Worm (Caenorhabditis elegans): ENCODE measurements around the gene F53F4.15.
A peak's percentile ranks its signal among the peaks of the same experiment; 100 is the strongest.

The F53F4.15 gene

DNA sequence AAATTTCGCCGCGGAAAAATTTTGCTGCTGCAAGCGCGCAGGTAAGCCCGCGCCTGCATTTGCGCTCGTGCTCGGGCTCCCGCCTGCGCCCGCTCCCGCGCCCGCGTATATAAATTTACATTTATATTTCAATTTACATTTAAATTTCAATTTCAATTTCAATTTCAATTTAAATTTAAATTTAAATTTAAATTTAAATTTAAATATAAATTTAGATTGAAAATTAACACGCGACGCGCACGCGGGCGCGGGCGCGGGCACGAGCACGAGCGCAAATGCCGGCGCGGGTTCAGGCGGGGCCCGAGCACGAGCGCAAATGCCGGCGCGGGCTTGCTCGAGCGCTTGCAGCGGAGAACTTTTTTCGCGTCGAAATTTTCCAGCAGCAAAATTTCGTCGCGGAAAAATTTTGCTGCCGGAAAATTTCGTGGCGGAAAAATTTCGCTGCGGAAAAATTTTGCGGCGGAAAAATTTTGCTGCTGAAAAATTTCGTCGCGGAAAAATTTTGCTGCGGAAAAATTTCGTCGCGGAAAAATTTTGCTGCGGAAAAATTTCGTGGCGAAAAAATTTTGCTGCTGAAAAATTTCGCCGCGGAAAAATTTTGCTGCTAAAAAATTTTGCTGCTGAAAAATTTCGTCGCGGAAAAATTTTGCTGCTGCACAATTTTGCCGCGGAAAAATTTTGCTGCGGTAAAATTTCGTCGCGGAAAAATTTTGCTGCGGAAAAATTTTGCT, 25.2 kb downstream of the F53F4.15 start:
- no peak for TF ChIP-seq W03F9.2 (tag; optimal IDR thresholded peaks at IDR 0.05)
- no peak for TF ChIP-seq dao-5 (tag; optimal IDR thresholded peaks at IDR 0.05)
- no peak for TF ChIP-seq him-1 (tag; optimal IDR thresholded peaks at IDR 0.05)

ce11 chrV:13647185-13647584, 26.4 kb downstream of the F53F4.15 start:
- TF ChIP-seq dao-5 (tag; optimal IDR thresholded peaks at IDR 0.05) (no peak), him-1 (tag; optimal IDR thresholded peaks at IDR 0.05) (no peak)

- no peak for TF ChIP-seq W03F9.2 (tag; optimal IDR thresholded peaks at IDR 0.05)
- no peak for TF ChIP-seq dao-5 (tag; optimal IDR thresholded peaks at IDR 0.05)
- TF ChIP-seq him-1 (tag; optimal IDR thresholded peaks at IDR 0.05), result no peak
Measured at ce11 chrV:13647617-13648016, 26.8 kb downstream of the F53F4.15 start.

ce11 chrV:13649730-13650349, 29.1 kb downstream of the F53F4.15 start, which contains the start of gene H37A05.4:
Gene H37A05.4, minus strand, starts transcription at chrV:13649780.
- peak; percentile 7 for TF ChIP-seq dao-5 (tag; optimal IDR thresholded peaks at IDR 0.05)
- no peak for TF ChIP-seq W03F9.2 (tag; optimal IDR thresholded peaks at IDR 0.05)
- no peak for TF ChIP-seq him-1 (tag; optimal IDR thresholded peaks at IDR 0.05)

DNA sequence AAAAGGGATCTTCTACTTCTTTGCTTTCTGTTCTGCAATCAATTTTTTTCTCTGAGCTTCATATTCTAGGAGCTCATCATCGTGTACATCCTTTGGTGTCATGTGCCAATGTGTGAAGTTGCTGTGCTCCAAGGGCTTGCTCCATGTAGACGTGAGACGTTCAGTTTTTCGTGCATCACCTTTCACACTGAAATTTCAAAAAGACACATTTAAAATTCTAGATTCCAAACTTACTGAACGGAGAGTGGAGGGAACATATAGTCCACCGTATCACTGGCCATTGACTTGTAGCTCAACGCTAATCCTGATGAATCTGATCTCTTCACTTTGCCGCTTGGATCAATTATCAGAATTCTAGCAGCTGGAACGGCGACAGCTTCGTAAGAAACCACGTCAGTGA, 30.0 kb downstream of the F53F4.15 start:
- no peak for TF ChIP-seq dao-5 (tag; optimal IDR thresholded peaks at IDR 0.05)
- no peak for TF ChIP-seq W03F9.2 (tag; optimal IDR thresholded peaks at IDR 0.05)
- no peak for TF ChIP-seq him-1 (tag; optimal IDR thresholded peaks at IDR 0.05)

- TF ChIP-seq dao-5 (tag; optimal IDR thresholded peaks at IDR 0.05), result no peak
- TF ChIP-seq him-1 (tag; optimal IDR thresholded peaks at IDR 0.05), result no peak
- no peak for TF ChIP-seq W03F9.2 (tag; optimal IDR thresholded peaks at IDR 0.05)
Measured at ce11 chrV:13652322-13652721, 31.5 kb downstream of the F53F4.15 start.

ce11 chrV:13653713-13654393, 33.1 kb downstream of the F53F4.15 start, which contains the start of gene lpin-1:
Gene lpin-1, minus strand, starts transcription at chrV:13654129.
- no peak for TF ChIP-seq W03F9.2 (tag; optimal IDR thresholded peaks at IDR 0.05)
- TF ChIP-seq him-1 (tag; optimal IDR thresholded peaks at IDR 0.05), result no peak
- no peak for TF ChIP-seq dao-5 (tag; optimal IDR thresholded peaks at IDR 0.05)

ce11 chrV:13654394-13654792, 33.6 kb downstream of the F53F4.15 start:
- TF ChIP-seq him-1 (tag; optimal IDR thresholded peaks at IDR 0.05) (no peak), W03F9.2 (tag; optimal IDR thresholded peaks at IDR 0.05) (no peak), dao-5 (tag; optimal IDR thresholded peaks at IDR 0.05) (no peak)

DNA sequence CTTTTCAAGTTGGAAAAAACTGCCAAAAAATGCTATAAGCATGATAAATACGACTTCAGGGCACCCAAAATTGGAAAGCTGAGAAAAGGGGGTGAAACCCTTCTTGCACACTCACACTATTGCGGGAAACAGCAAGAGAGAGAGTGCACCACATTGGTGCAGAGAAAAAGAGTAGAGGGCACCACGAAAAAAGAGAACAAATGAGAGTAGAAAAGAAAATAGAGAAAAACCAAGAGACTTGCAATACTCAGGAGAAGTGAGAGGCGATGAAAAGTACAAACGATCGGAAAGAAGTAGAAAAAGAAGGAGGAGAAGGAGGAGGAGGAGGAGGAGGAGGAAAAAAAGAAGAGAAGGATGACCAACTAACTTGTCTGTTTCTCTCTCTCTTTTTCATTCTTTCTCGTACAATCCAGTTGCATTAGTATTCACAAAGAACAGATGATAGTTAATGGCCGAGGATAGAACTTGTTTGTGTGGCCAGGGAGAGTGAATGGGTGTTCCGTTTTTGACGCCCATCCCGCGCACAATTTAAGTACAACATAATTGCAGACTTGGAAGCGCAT, 34.5 kb downstream of the F53F4.15 start:
- peak; percentile 48 for TF ChIP-seq him-1 (tag; optimal IDR thresholded peaks at IDR 0.05)
- no peak for TF ChIP-seq dao-5 (tag; optimal IDR thresholded peaks at IDR 0.05)

DNA sequence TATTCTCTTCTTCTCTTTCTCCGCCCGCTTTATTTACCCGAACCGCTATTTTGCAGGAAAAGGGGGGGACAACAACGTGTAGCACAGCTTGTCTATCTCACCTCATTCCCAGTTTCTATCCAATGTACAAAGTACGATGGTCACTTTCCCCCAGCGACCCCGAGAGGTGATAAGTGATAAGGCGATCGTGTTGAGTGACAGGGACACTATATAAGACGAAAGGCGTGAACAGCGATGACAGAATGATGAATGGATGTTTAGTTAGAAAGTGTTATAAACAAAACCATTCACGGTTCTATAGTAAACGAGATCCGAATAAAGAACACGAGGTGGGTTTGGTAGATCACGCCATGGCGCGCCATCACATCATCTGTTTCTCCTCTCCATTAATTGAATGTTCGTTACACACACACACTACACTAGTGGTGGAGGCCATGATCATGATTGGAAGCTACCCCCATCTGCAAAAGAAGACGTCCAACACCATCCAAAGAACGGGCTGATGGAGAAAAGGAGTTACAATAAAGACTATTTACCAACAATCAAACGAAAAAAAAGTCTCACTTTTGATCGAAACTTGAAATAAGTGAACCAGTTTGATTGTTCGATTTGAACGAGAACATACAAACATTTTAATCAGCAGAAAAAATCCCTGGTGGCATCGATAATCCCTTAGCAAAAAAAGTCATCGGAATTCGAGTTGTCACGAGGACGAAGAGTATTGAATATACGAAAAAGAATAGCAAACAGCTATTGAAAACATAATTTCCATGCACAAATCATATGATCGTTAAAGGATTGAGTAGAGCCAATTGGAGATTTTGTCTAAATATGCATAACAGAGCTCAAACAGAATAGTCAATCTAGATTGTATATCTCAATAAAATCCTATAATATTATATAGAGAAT, 35.8 kb downstream of the F53F4.15 start:
- TF ChIP-seq W03F9.2 (tag; optimal IDR thresholded peaks at IDR 0.05) (no peak), dao-5 (tag; optimal IDR thresholded peaks at IDR 0.05) (no peak), him-1 (tag; optimal IDR thresholded peaks at IDR 0.05) (no peak)

ce11 chrV:13657291-13657690, 36.5 kb downstream of the F53F4.15 start:
- TF ChIP-seq dao-5 (tag; optimal IDR thresholded peaks at IDR 0.05) (no peak), W03F9.2 (tag; optimal IDR thresholded peaks at IDR 0.05) (peak; percentile 29)

ce11 chrV:13657841-13658338, 37.1 kb downstream of the F53F4.15 start:
- no peak for TF ChIP-seq W03F9.2 (tag; optimal IDR thresholded peaks at IDR 0.05)
- no peak for TF ChIP-seq dao-5 (tag; optimal IDR thresholded peaks at IDR 0.05)
- no peak for TF ChIP-seq him-1 (tag; optimal IDR thresholded peaks at IDR 0.05)

ce11 chrV:13658577-13658976, 37.8 kb downstream of the F53F4.15 start:
- TF ChIP-seq him-1 (tag; optimal IDR thresholded peaks at IDR 0.05) (no peak), W03F9.2 (tag; optimal IDR thresholded peaks at IDR 0.05) (peak; percentile 28), dao-5 (tag; optimal IDR thresholded peaks at IDR 0.05) (no peak)
